Worm (Caenorhabditis elegans): Measurements from ENCODE around the gene nadk-1.
A peak's percentile ranks its signal among the peaks of the same experiment; 100 is the strongest.
"Not testable (repeated sequence)": the region's sequence is repeated elsewhere in the genome, so short reads cannot be mapped to it uniquely, and the experiment has no call there.

The nadk-1 gene

DNA sequence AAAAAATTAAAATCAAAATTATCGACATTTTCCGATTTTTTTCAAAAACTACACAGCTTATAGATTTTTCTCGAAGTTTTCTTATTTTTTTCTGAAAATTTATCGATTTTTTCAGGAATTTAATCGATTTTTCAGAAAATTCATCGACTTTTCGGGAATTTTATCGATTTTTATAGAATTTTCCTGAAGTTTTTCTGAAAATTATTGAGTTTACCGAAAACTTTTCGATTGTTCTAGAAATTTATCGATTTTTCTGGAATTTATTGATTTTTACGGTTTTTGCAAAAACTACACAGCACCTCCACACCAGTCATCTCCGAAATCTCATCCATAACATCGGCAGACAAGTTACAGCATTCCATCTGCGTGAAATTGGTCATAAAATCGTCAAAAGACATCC is 19.2 kb upstream of the nadk-1 start (continued):
- TF ChIP-seq egl-43 (GFP tag; IDR thresholded peaks at IDR 0.05) = no peak

DNA sequence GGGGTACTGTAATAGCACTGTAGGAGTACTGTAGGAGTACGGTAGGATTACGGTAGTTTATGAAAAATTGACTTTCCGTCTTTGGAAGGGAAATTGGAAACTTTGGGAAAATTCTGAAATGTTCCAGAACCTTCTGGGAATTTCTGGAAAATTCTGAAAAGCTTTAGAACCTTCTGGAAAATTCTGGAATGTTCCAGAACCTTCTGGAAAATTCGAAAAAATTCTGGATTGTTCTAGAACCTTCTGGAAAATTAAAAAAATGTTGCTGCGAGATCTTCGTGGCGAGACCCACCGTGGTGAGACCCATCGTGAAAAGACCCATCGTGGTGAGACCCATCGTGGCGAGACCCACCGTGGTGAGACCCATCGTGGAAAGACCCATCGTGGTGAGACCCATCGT is 16.8 kb upstream of the nadk-1 start:
- TF ChIP-seq set-16 (GFP tag; IDR thresholded peaks at IDR 0.05) = peak; percentile 62; the same call in 1 of the 2 replicates

DNA sequence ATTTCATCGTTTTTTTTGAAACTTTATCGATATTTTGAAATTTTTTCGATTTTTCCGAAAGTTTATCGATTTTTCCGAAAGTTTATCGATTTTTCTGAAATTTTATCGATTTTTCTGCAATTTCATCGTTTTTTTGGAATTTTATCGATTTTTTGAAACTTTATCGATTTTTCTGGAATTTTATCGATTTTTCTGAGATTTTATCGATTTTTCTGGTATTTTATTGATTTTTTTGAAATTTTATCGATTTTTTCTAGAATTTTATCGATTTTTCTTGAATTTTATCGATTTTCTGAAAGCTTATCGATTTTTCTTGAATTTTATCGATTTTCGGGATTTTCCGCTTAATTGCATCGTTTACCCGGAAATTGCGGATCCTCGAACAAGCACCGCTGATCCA is 13.4 kb upstream of the nadk-1 start:
- TF ChIP-seq ceh-28 (tag; optimal IDR thresholded peaks at IDR 0.05) = peak; percentile 94
- no peak for TF ChIP-seq pqm-1 (tag; optimal IDR thresholded peaks at IDR 0.05)

DNA sequence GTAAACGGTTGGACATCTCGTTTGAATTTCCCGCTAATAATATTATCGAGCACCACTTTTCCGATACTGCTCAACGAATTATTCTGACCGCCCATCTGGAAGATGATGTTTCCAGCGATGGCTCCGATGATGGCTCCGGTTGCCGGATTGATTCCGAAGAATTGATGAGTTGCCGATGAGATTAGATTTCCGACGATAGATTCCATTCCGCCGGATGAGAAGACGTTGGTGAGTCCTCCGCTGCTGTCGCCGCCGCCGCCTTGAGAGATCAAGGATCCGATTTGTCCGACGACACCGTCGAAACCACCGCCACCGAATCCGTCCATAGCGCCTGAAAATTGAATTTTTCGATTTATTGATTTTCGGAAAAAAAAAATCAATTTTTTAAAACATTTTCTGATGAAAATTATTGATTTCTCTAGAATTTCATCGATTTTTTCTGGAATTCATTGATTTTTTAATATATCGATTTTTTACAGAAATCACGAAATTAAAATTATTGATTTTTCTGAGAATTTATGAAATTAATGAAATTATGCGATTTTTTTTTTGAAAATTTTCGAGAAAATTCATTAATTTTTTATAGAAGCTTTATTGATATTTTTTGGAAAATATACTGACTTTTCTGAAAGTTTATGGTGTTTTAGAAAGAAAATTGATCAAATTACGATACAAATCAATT is 12.7 kb upstream of the nadk-1 start:
- TF ChIP-seq ceh-28 (tag; optimal IDR thresholded peaks at IDR 0.05) (peak; percentile 60), mdt-29 (GFP tag; IDR thresholded peaks at IDR 0.05) (no peak), set-16 (GFP tag; IDR thresholded peaks at IDR 0.05) (peak; percentile 54)

DNA sequence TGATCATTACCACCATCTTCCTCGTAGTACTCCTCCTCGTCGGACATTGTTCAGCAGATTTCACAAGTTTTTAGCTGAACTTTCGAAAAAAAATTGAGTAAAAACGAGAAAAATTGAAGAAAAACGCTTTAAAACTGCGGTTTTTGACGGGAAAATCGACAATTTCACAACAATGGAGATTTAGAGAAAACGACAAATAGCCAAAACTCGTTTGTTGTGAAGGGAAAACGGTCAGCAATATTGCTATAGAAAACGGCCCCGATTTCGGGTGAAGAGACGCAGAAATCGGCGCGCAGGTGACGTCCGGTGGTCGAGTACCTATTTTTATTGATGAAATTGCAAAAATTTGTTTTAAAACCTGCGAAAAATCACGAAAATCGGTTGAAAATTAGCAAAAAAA is 11.0 kb upstream of the nadk-1 start, which contains the start of gene clp-7:
TSS of gene clp-7 (minus strand) at position 47 of the 400 bp plus-strand sequence.
- TF ChIP-seq fkh-10 (GFP tag; optimal IDR thresholded peaks at IDR 0.05) (no peak), R02D3.7 (tag; optimal IDR thresholded peaks at IDR 0.05) (no peak), ZK337.2 (GFP tag; IDR thresholded peaks at IDR 0.05) (no peak), dmd-8 (GFP tag; IDR thresholded peaks at IDR 0.05) (no peak), daf-16 (GFP tag; optimal IDR thresholded peaks at IDR 0.05) (no peak), daf-16 (tag; optimal IDR thresholded peaks at IDR 0.05) (no peak), lin-1 (GFP tag; IDR thresholded peaks at IDR 0.05) (no peak), hlh-11 (tag; optimal IDR thresholded peaks at IDR 0.05) (no peak), hif-1 (tag; optimal IDR thresholded peaks at IDR 0.05) (no peak), zip-2 (tag; optimal IDR thresholded peaks at IDR 0.05) (no peak), nhr-10 (tag; optimal IDR thresholded peaks at IDR 0.05) (no peak), T26A8.4 (GFP tag; IDR thresholded peaks at IDR 0.05) (no peak), Y105C5A.15 (GFP tag; IDR thresholded peaks at IDR 0.05) (no peak), lin-15B (tag; optimal IDR thresholded peaks at IDR 0.05) (no peak), pqm-1 (tag; optimal IDR thresholded peaks at IDR 0.05) (no peak), unc-62 (GFP tag; optimal IDR thresholded peaks at IDR 0.05 in 1 of 2) (no peak), unc-62 (tag; optimal IDR thresholded peaks at IDR 0.05) (no peak), tra-1 (GFP tag; IDR thresholded peaks at IDR 0.05) (no peak), ceh-62 (tag; optimal IDR thresholded peaks at IDR 0.05) (no peak), attf-4 (tag; optimal IDR thresholded peaks at IDR 0.05) (no peak), daf-12 (tag; optimal IDR thresholded peaks at IDR 0.05) (no peak), nhr-42 (GFP tag; IDR thresholded peaks at IDR 0.05) (no peak)

ce11 chrIV:1448528-1448927 is 8.3 kb upstream of the nadk-1 start:
- TF ChIP-seq set-16 (GFP tag; IDR thresholded peaks at IDR 0.05) = 0 out of 2 replicates have a peak, but pooled peaks have one; percentile 29
- peak; percentile 17; the same call in 1 of the 2 replicates for TF ChIP-seq pha-4 (GFP tag; IDR thresholded peaks at IDR 0.05)
- not testable (repeated sequence) for TF ChIP-seq pha-4 (tag; optimal IDR thresholded peaks at IDR 0.05)
- peak; percentile 48 for TF ChIP-seq lin-38 (GFP tag; IDR thresholded peaks at IDR 0.05)

ce11 chrIV:1452480-1452879 is 4.4 kb upstream of the nadk-1 start:
- TF ChIP-seq nhr-28 (tag; optimal IDR thresholded peaks at IDR 0.05) = peak; percentile 59
- TF ChIP-seq unc-62 (GFP tag; optimal IDR thresholded peaks at IDR 0.05 in 1 of 2) = peak in 1 of 2 experiments; percentile 69
- no peak for TF ChIP-seq unc-62 (tag; optimal IDR thresholded peaks at IDR 0.05)
- TF ChIP-seq hlh-30 (tag; optimal IDR thresholded peaks at IDR 0.05; ENCODE audit: insufficient read depth) = peak; percentile 59
- no peak for TF ChIP-seq madf-5 (GFP tag; IDR thresholded peaks at IDR 0.05)
